Fruit fly (Drosophila melanogaster): ENCODE data around the gene Tet.

- TF ChIP-seq psq (optimal IDR thresholded peaks at IDR 0.05) (no peak), h (optimal IDR thresholded peaks at IDR 0.05) (no peak), insv (optimal IDR thresholded peaks at IDR 0.05) (no peak), Sin3A (optimal IDR thresholded peaks at IDR 0.05) (no peak), ttk (optimal IDR thresholded peaks at IDR 0.05) (no peak), Myc (optimal IDR thresholded peaks at IDR 0.05) (no peak)
Observed at dm6 chr3L:2866843-2867242, 12.1 kb downstream of the Tet start.

Measured in Kc167 (cell line).